Worm (Caenorhabditis elegans): ENCODE measurements around the gene H08J19.1.
A peak's percentile ranks its signal among the peaks of the same experiment; 100 is the strongest.

Gene H08J19.1

DNA sequence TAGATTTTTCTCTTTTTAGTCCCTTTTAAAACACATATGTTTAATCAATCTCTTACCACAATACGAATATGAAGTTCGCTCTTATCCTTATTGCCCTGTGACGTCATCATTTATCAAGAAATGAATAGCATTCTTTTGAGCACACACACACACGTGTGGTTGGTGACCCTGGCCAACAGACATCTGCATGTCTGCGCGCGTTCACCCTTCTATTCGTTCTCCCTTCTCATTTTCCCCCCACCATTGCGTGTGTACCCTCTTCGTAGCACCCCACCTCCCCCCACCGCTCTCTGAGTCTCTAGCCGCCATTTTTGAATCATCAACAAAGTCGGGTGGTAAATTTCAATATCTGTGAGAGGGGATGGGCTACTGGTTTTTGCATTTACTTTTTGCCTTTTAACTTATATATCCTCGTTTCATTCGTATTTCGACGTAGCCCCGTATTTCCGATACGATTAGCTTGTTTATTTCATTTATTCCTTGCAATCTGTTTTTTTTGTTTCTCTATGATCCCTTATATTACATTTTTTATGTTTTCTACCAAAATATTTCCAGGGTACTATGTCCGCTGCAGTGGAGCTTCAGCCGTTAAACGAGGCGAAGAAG is 42.1 kb upstream of the H08J19.1 start, which contains the start of gene ent-2 (continued):
- TF ChIP-seq rbr-2 (tag; optimal IDR thresholded peaks at IDR 0.05) (peak; percentile 16), lin-1 (GFP tag; IDR thresholded peaks at IDR 0.05) (no peak), spr-3 (GFP tag; optimal IDR thresholded peaks at IDR 0.05) (no peak), unc-39 (tag; optimal IDR thresholded peaks at IDR 0.05) (no peak), dpl-1 (GFP tag; optimal IDR thresholded peaks at IDR 0.05) (no peak), zip-2 (tag; optimal IDR thresholded peaks at IDR 0.05) (no peak), mxl-2 (GFP tag; conservative IDR thresholded peaks at IDR 0.05) (no peak), nhr-6 (tag; optimal IDR thresholded peaks at IDR 0.05) (peak; percentile 64), hif-1 (tag; optimal IDR thresholded peaks at IDR 0.05) (peak in 1 of 2 experiments; percentile 1), F10B5.3 (tag; optimal IDR thresholded peaks at IDR 0.05) (no peak), mxl-3 (GFP tag; optimal IDR thresholded peaks at IDR 0.05) (peak; percentile 50), set-16 (GFP tag; IDR thresholded peaks at IDR 0.05) (0 out of 2 replicates have a peak, but pooled peaks have one; percentile 13), dmd-9 (GFP tag; IDR thresholded peaks at IDR 0.05) (no peak), ceh-32 (tag; optimal IDR thresholded peaks at IDR 0.05; ENCODE audit: poor library complexity) (no peak), nhr-10 (tag; optimal IDR thresholded peaks at IDR 0.05) (no peak), zip-11 (GFP tag; IDR thresholded peaks at IDR 0.05) (no peak)

DNA sequence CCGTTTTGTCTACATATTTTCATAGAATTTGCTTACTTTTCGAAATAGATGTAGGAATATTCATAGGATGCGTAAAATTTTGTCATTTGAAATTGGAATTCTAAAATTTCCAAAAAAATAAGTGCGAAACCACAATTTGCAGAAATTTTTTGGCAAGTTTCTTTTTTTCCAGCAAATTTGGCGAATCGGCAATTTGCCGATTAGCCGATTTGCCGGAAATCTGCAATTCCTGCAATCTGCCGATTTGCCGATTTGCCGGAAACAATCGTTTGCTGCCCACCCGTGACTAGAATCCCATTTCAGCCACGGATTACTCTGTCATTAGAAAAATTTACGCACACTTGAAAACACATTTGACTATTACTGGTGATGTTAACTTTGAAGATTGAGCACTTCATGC is 38.5 kb upstream of the H08J19.1 start:
- TF ChIP-seq lin-15B (tag; optimal IDR thresholded peaks at IDR 0.05) (no peak), ztf-7 (tag; optimal IDR thresholded peaks at IDR 0.05) (no peak), lim-7 (GFP tag; IDR thresholded peaks at IDR 0.05) (0 out of 2 replicates have a peak, but pooled peaks have one; percentile 20), vab-7 (GFP tag; IDR thresholded peaks at IDR 0.05) (no peak), zfp-3 (GFP tag; conservative IDR thresholded peaks at IDR 0.05) (no peak), lin-13 (GFP tag; optimal IDR thresholded peaks at IDR 0.05) (no peak), egl-27 (tag; optimal IDR thresholded peaks at IDR 0.05) (no peak), egl-43 (GFP tag; IDR thresholded peaks at IDR 0.05) (peak; percentile 66), aha-1 (tag) (peak; percentile 74), mdl-1 (tag; optimal IDR thresholded peaks at IDR 0.05) (no peak), T26A8.4 (GFP tag; IDR thresholded peaks at IDR 0.05) (peak; percentile 68; the same call in 1 of the 2 replicates), skn-1 (tag; optimal IDR thresholded peaks at IDR 0.05) (no peak), ces-1 (GFP tag; optimal IDR thresholded peaks at IDR 0.05) (no peak), nhr-28 (tag; optimal IDR thresholded peaks at IDR 0.05) (no peak), php-3 (GFP tag; IDR thresholded peaks at IDR 0.05) (0 out of 2 replicates have a peak, but pooled peaks have one; percentile 5), hif-1 (tag; optimal IDR thresholded peaks at IDR 0.05) (no peak), mes-2 (tag; optimal IDR thresholded peaks at IDR 0.05; ENCODE audit: poor library complexity, severe bottlenecking) (peak; percentile 24)

DNA sequence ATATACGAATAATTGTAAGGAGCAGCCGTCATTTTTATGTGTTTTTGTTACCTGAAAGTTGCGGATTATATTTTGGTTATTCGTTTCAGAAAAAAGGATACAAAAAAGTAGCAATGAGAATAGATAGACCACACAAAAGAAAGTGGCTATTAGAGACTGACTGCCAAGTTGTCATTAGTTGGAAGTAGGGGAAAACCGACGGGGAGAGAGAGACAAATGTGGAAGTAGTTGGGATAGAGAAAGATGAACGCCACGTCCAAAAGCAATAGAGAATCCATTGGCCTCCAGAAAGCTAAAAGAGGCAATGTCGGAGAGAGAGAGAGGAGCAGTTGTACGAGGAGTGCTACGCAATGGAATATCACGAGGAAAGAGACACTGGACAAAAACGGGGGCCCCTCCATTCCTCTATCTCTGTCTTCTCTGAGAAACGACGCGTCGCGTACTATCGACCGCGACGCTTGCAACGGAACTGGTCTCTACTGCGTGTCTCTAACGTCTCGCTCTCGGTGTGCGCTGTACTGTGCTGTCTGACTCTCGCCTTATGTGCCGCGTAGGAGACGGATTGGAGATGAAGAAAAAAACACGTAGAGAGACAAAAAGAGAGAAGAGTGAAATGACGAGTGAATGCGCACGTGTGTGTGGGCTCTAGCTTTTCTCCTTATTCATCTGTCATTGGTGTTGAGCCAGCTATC is 36.0 kb upstream of the H08J19.1 start, which contains the start of gene rab-14:
Gene rab-14 (minus strand): TSS at position 51 of the 692 bp plus-strand sequence.
- TF ChIP-seq set-16 (GFP tag; IDR thresholded peaks at IDR 0.05): peak; percentile 56
- peak; percentile 12 for TF ChIP-seq skn-1 (tag; optimal IDR thresholded peaks at IDR 0.05)
- TF ChIP-seq rbr-2 (tag; optimal IDR thresholded peaks at IDR 0.05): peak; percentile 76
- TF ChIP-seq ceh-28 (tag; optimal IDR thresholded peaks at IDR 0.05): peak; percentile 47
- no peak for TF ChIP-seq ZK546.5 (tag; optimal IDR thresholded peaks at IDR 0.05)
- TF ChIP-seq php-3 (GFP tag; IDR thresholded peaks at IDR 0.05): no peak
- TF ChIP-seq dve-1 (tag; optimal IDR thresholded peaks at IDR 0.05; ENCODE audit: insufficient read depth): peak; percentile 49
- TF ChIP-seq ces-1 (GFP tag; optimal IDR thresholded peaks at IDR 0.05): no peak
- TF ChIP-seq mdt-29 (GFP tag; IDR thresholded peaks at IDR 0.05): 0 out of 2 replicates have a peak, but pooled peaks have one; percentile 21
- TF ChIP-seq attf-4 (tag; optimal IDR thresholded peaks at IDR 0.05): no peak
- TF ChIP-seq lin-15B (tag; optimal IDR thresholded peaks at IDR 0.05): no peak
- TF ChIP-seq ama-1 (optimal IDR thresholded peaks at IDR 0.05): no peak
- TF ChIP-seq hlh-30 (tag; optimal IDR thresholded peaks at IDR 0.05; ENCODE audit: insufficient read depth): peak; percentile 87
- peak; percentile 55 for TF ChIP-seq nhr-11 (tag; optimal IDR thresholded peaks at IDR 0.05)
- TF ChIP-seq dmd-6 (GFP tag; IDR thresholded peaks at IDR 0.05): peak; percentile 76
- no peak for TF ChIP-seq daf-12 (tag; optimal IDR thresholded peaks at IDR 0.05)
- peak; percentile 58; the same call in 1 of the 2 replicates for TF ChIP-seq nhr-42 (GFP tag; IDR thresholded peaks at IDR 0.05)
- 0 out of 2 replicates have a peak, but pooled peaks have one; percentile 4 for TF ChIP-seq ceh-44 (GFP tag; IDR thresholded peaks at IDR 0.05)
- TF ChIP-seq hlh-11 (tag; optimal IDR thresholded peaks at IDR 0.05): peak; percentile 80
- peak; percentile 52 for TF ChIP-seq lin-38 (GFP tag; IDR thresholded peaks at IDR 0.05)
